Fruit fly (Drosophila melanogaster) whole organism, prepupa: ENCODE data around the gene CG3552.

Source experiments
- Blimp-1 ChIP-seq: fragments of 200-800 bp; sonication (Bioruptor generic); optimal IDR thresholded peaks from 3 replicates; lab custom pipeline; 2017; ENCODE audit warnings: missing biosample characterization, missing genetic modification characterization, mild to moderate bottlenecking, moderate library complexity, missing genetic modification reagents
- CG10631 ChIP-seq: fragments of 200-800 bp; sonication (Bioruptor generic); optimal IDR thresholded peaks from 2 replicates; lab custom pipeline; 2016; ENCODE audit warnings: missing biosample characterization, missing genetic modification characterization
- CG10669 ChIP-seq: fragments of 200-800 bp; sonication (Bioruptor generic); optimal IDR thresholded peaks from 3 replicates; lab custom pipeline; 2018; ENCODE audit warnings: missing biosample characterization, mild to moderate bottlenecking, missing genetic modification characterization, moderate library complexity
- CG11294 ChIP-seq: fragments of 200-800 bp; sonication (Bioruptor generic); IDR thresholded peaks from 2 replicates; pipeline ENCODE4 v1.3.6; 2022; ENCODE audit warnings: missing biosample characterization, missing genetic modification characterization
- CG11762 ChIP-seq: fragments of 200-800 bp; sonication (Bioruptor generic); optimal IDR thresholded peaks from 3 replicates; lab custom pipeline; 2016; ENCODE audit warnings: missing biosample characterization, missing genetic modification characterization; ENCODE audit not compliant: insufficient read depth
- CG11902 ChIP-seq: fragments of 200-800 bp; sonication (Bioruptor generic); optimal IDR thresholded peaks from 3 replicates; lab custom pipeline; 2016; ENCODE audit warnings: missing biosample characterization, missing genetic modification characterization
- CG15336 ChIP-seq: fragments of 200-800 bp; sonication (Bioruptor generic); IDR thresholded peaks from 2 replicates; pipeline ENCODE4 v1.3.6; 2022; ENCODE audit warnings: missing biosample characterization, missing genetic modification characterization
- CG1621 ChIP-seq: fragments of 200-800 bp; sonication (Bioruptor generic); optimal IDR thresholded peaks from 3 replicates; lab custom pipeline; 2018; ENCODE audit warnings: missing biosample characterization, mild to moderate bottlenecking, missing genetic modification characterization
- CG16779 ChIP-seq: fragments of 200-800 bp; sonication (Bioruptor generic); optimal IDR thresholded peaks from 3 replicates; lab custom pipeline; 2017; ENCODE audit warnings: missing biosample characterization, mild to moderate bottlenecking, missing genetic modification characterization
- CG3032 ChIP-seq: fragments of 200-800 bp; optimal IDR thresholded peaks from 2 replicates; lab custom pipeline; 2019; ENCODE audit warnings: missing biosample characterization, mild to moderate bottlenecking, missing genetic modification characterization, moderate library complexity
- CG31627 ChIP-seq: fragments of 200-800 bp; sonication (Bioruptor generic); optimal IDR thresholded peaks from 3 replicates; lab custom pipeline; 2016; ENCODE audit warnings: missing biosample characterization, missing genetic modification characterization
- CG32006 ChIP-seq: fragments of 200-800 bp; sonication (Bioruptor generic); optimal IDR thresholded peaks from 3 replicates; lab custom pipeline; 2017; ENCODE audit warnings: missing biosample characterization, mild to moderate bottlenecking, missing genetic modification characterization
- CG34406 ChIP-seq: fragments of 200-800 bp; sonication (Bioruptor generic); optimal IDR thresholded peaks from 3 replicates; lab custom pipeline; 2016; ENCODE audit warnings: missing biosample characterization, missing genetic modification characterization
- CG3919 ChIP-seq: fragments of 200-800 bp; sonication (Bioruptor generic); optimal IDR thresholded peaks from 3 replicates; lab custom pipeline; 2016; ENCODE audit warnings: missing biosample characterization, missing genetic modification characterization
- CG4318 ChIP-seq: fragments of 200-800 bp; sonication (Bioruptor generic); optimal IDR thresholded peaks from 3 replicates; lab custom pipeline; 2017; ENCODE audit warnings: missing biosample characterization, mild to moderate bottlenecking, missing genetic modification characterization
- CG6163 ChIP-seq: fragments of 200-800 bp; sonication (Bioruptor generic); IDR thresholded peaks from 3 replicates; pipeline ENCODE4 v1.3.6; 2022; ENCODE audit warnings: missing biosample characterization, missing genetic modification characterization
- CG6792 ChIP-seq: fragments of 200-800 bp; sonication (Bioruptor generic); optimal IDR thresholded peaks from 3 replicates; lab custom pipeline; 2016; ENCODE audit warnings: missing biosample characterization, missing genetic modification characterization
- CG6808 ChIP-seq: fragments of 200-800 bp; sonication (Bioruptor generic); optimal IDR thresholded peaks from 3 replicates; lab custom pipeline; 2017; ENCODE audit warnings: missing biosample characterization, missing genetic modification characterization, mild to moderate bottlenecking, moderate library complexity, missing genetic modification reagents
- CG7368 ChIP-seq: fragments of 200-800 bp; sonication (Bioruptor generic); optimal IDR thresholded peaks from 3 replicates; lab custom pipeline; 2016; ENCODE audit warnings: missing biosample characterization, missing genetic modification characterization
- CG8119 ChIP-seq: fragments of 200-800 bp; sonication (Bioruptor generic); IDR thresholded peaks from 3 replicates; pipeline ENCODE4 v1.3.6; 2022; ENCODE audit warnings: missing biosample characterization, missing genetic modification characterization
- CG8319 ChIP-seq: fragments of 200-800 bp; sonication (Bioruptor generic); optimal IDR thresholded peaks from 3 replicates; lab custom pipeline; 2016; ENCODE audit warnings: missing biosample characterization, missing genetic modification characterization
- CG8632 ChIP-seq: fragments of 200-800 bp; sonication (Bioruptor generic); optimal IDR thresholded peaks from 3 replicates; lab custom pipeline; 2016; ENCODE audit warnings: missing biosample characterization, missing genetic modification characterization
- Eip75B ChIP-seq: fragments of 200-800 bp; sonication (Bioruptor generic); optimal IDR thresholded peaks from 3 replicates; lab custom pipeline; 2016; ENCODE audit warnings: missing biosample characterization, missing genetic modification characterization
- Eip78C ChIP-seq: fragments of 200-800 bp; sonication (Bioruptor generic); peaks from one replicate; lab custom pipeline; 2016; ENCODE audit warnings: missing biosample characterization, missing genetic modification characterization
- Eip93F ChIP-seq: fragments of 200-800 bp; sonication (Bioruptor generic); optimal IDR thresholded peaks from 2 replicates; lab custom pipeline; 2016; ENCODE audit warnings: missing biosample characterization, mild to moderate bottlenecking, missing genetic modification characterization
- Ets21C ChIP-seq: fragments of 200-800 bp; sonication (Bioruptor generic); optimal IDR thresholded peaks from 3 replicates; lab custom pipeline; 2016; ENCODE audit warnings: missing biosample characterization, missing genetic modification characterization
- Ets96B ChIP-seq: fragments of 200-800 bp; optimal IDR thresholded peaks from 2 replicates; lab custom pipeline; 2019; ENCODE audit warnings: missing biosample characterization, mild to moderate bottlenecking, missing genetic modification characterization, moderate library complexity
- Hr38 ChIP-seq: sonication (Bioruptor generic); optimal IDR thresholded peaks from 2 replicates; lab custom pipeline; 2016; ENCODE audit warnings: missing biosample characterization, missing genetic modification characterization
- Hr39 ChIP-seq: fragments of 200-800 bp; sonication (Bioruptor generic); optimal IDR thresholded peaks from 2 replicates; lab custom pipeline; 2016; ENCODE audit warnings: missing biosample characterization, missing genetic modification characterization
- Lpt ChIP-seq: fragments of 200-800 bp; sonication (Bioruptor generic); optimal IDR thresholded peaks from 3 replicates; lab custom pipeline; 2016; ENCODE audit warnings: missing biosample characterization, missing genetic modification characterization
- Met ChIP-seq: fragments of 200-800 bp; sonication (Bioruptor generic); optimal IDR thresholded peaks from 3 replicates; lab custom pipeline; 2016; ENCODE audit warnings: missing biosample characterization, missing genetic modification characterization
- OdsH ChIP-seq: fragments of 200-800 bp; sonication (Bioruptor generic); optimal IDR thresholded peaks from 3 replicates; lab custom pipeline; 2016; ENCODE audit warnings: missing biosample characterization, missing genetic modification characterization
- Smox ChIP-seq: fragments of 200-800 bp; sonication (Bioruptor generic); optimal IDR thresholded peaks from 3 replicates; lab custom pipeline; 2016; ENCODE audit warnings: missing biosample characterization, missing genetic modification characterization
- Sox15 ChIP-seq: fragments of 200-800 bp; sonication (Bioruptor generic); optimal IDR thresholded peaks from 3 replicates; lab custom pipeline; 2016; ENCODE audit warnings: missing biosample characterization, missing genetic modification characterization
- achi ChIP-seq: fragments of 200-800 bp; sonication (Bioruptor generic); optimal IDR thresholded peaks from 3 replicates; lab custom pipeline; 2016; ENCODE audit warnings: missing biosample characterization, missing genetic modification characterization
- acj6 ChIP-seq: fragments of 200-800 bp; sonication (Bioruptor generic); optimal IDR thresholded peaks from 3 replicates; lab custom pipeline; 2016; ENCODE audit warnings: missing biosample characterization, missing genetic modification characterization
- cyc ChIP-seq: fragments of 200-800 bp; sonication (Bioruptor generic); optimal IDR thresholded peaks from 3 replicates; lab custom pipeline; 2016; ENCODE audit warnings: missing biosample characterization, missing genetic modification characterization
- dac ChIP-seq: fragments of 200-800 bp; sonication (Bioruptor generic); optimal IDR thresholded peaks from 2 replicates; lab custom pipeline; 2017; ENCODE audit warnings: missing biosample characterization, mild to moderate bottlenecking, missing genetic modification characterization
- dsx ChIP-seq: fragments of 200-800 bp; optimal IDR thresholded peaks from 3 replicates; lab custom pipeline; 2019; ENCODE audit warnings: missing biosample characterization, mild to moderate bottlenecking, missing genetic modification characterization, moderate library complexity; ENCODE audit not compliant: poor library complexity, severe bottlenecking
- eg ChIP-seq: fragments of 200-800 bp; sonication (Bioruptor generic); IDR thresholded peaks from 3 replicates; pipeline ENCODE4 v1.3.6; 2022; ENCODE audit warnings: missing biosample characterization, missing genetic modification characterization
- esn ChIP-seq: fragments of 200-800 bp; sonication (Bioruptor generic); optimal IDR thresholded peaks from 2 replicates; lab custom pipeline; 2016; ENCODE audit warnings: missing biosample characterization, mild to moderate bottlenecking, missing genetic modification characterization, moderate library complexity
- fd59A ChIP-seq: fragments of 200-800 bp; sonication (Bioruptor generic); optimal IDR thresholded peaks from 2 replicates; lab custom pipeline; 2017; ENCODE audit warnings: missing biosample characterization, mild to moderate bottlenecking, missing genetic modification characterization, missing genetic modification reagents
- fd85E ChIP-seq: fragments of 200-800 bp; sonication (Bioruptor generic); optimal IDR thresholded peaks from 3 replicates; lab custom pipeline; 2016; ENCODE audit warnings: missing biosample characterization, missing genetic modification characterization
- fkh ChIP-seq: fragments of 200-800 bp; sonication (Bioruptor generic); optimal IDR thresholded peaks from 3 replicates; lab custom pipeline; 2017; ENCODE audit warnings: missing biosample characterization, mild to moderate bottlenecking, missing genetic modification characterization, moderate library complexity
- lz ChIP-seq: fragments of 200-800 bp; sonication (Bioruptor generic); optimal IDR thresholded peaks from 3 replicates; lab custom pipeline; 2016; ENCODE audit warnings: missing biosample characterization, missing genetic modification characterization
- net ChIP-seq: fragments of 200-800 bp; sonication (Bioruptor generic); optimal IDR thresholded peaks from 3 replicates; lab custom pipeline; 2016; ENCODE audit warnings: missing biosample characterization, missing genetic modification characterization
- salr ChIP-seq, 2 experiments: fragments of 200-800 bp; sonication (Bioruptor generic); optimal IDR thresholded peaks; 3 replicates each; lab custom pipeline; 2016 to 2018; ENCODE audit warnings: missing biosample characterization in 2 of 2, missing genetic modification characterization in 2 of 2, mild to moderate bottlenecking in 1 of 2
- spab ChIP-seq: fragments of 200-800 bp; sonication (Bioruptor generic); optimal IDR thresholded peaks from 2 replicates; lab custom pipeline; 2017; ENCODE audit warnings: missing biosample characterization, mild to moderate bottlenecking, missing genetic modification characterization, missing genetic modification reagents
- ss ChIP-seq, 2 experiments: fragments of 200-800 bp; sonication (Bioruptor generic); optimal IDR thresholded peaks; 2 replicates in 1 of 2; 3 replicates in 1 of 2; lab custom pipeline; 2017 to 2018; ENCODE audit warnings: mild to moderate bottlenecking in 2 of 2, missing biosample characterization in 2 of 2, missing genetic modification characterization in 2 of 2, moderate library complexity in 1 of 2
- topi ChIP-seq: fragments of 200-800 bp; sonication (Bioruptor generic); optimal IDR thresholded peaks from 3 replicates; lab custom pipeline; 2016; ENCODE audit warnings: missing biosample characterization, missing genetic modification characterization
- vri ChIP-seq: fragments of 200-800 bp; sonication (Bioruptor generic); optimal IDR thresholded peaks from 3 replicates; lab custom pipeline; 2016; ENCODE audit warnings: missing biosample characterization, mild to moderate bottlenecking, missing genetic modification characterization

The CG3552 gene

DNA sequence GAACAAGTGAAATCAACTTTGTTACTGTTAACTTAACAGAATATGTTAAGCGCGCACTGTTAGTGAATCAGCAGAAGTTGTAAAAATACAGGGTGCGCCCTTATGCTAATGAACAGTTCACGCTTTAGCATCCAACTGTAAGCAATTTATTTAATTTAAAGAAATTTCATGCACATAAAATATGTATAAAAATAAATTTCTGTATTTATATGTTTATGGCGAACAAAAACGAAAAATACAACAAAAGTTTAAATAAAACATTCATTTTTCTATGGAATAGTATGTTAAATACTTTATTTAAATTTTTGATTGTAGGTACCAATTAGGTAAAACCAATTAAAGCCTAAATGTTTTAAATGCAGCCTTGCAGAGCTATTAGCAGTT lies 31.6 kb upstream of the CG3552 start (continued):
- no peak for TF ChIP-seq CG8319 (GFP tag; lab: Kevin White, UChicago)
- TF ChIP-seq CG34406, result peak; percentile 27

DNA sequence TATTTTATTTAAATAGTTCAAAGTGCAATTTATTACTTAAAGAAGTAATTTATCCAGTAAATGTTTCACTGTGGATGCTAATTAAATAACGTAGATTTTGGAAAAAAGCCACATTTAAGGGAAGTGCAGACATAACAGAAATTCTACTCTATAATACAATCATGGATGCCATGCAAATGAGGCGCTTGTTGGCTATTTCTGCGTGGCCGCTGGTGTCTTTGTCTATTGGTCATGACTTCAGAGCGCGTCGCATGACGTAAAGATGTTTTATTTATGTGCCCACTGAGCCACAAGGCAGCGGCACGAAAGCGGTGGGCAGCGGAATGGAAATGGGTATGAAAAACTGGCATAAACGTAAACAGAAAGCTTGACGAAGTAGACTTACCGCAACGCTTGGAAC lies 30.3 kb upstream of the CG3552 start:
- no peak for TF ChIP-seq cyc
- TF ChIP-seq CG7368 (GFP tag; lab: Kevin White, UChicago), result no peak
- TF ChIP-seq topi (GFP tag; lab: Kevin White, UChicago), result no peak
- TF ChIP-seq OdsH, result no peak
- peak; percentile 3 for TF ChIP-seq CG3919
- TF ChIP-seq CG8119 (GFP tag; lab: Robert Waterston, UW), result peak; percentile 35; the same call in 2 of the 3 replicates
- no peak for TF ChIP-seq Ets21C (GFP tag; lab: Kevin White, UChicago)
- no peak for TF ChIP-seq CG11762 (GFP tag; lab: Kevin White, UChicago)
- TF ChIP-seq CG8632 (GFP tag; lab: Kevin White, UChicago), result no peak
- TF ChIP-seq CG10631 (GFP tag; lab: Kevin White, UChicago), result no peak
- TF ChIP-seq CG15336 (GFP tag; lab: Robert Waterston, UW), result peak; percentile 55
- no peak for TF ChIP-seq CG10669 (GFP tag; lab: Kevin White, UChicago)
- TF ChIP-seq acj6 (GFP tag; lab: Kevin White, UChicago), result no peak
- TF ChIP-seq vri (GFP tag; lab: Kevin White, UChicago), result peak; percentile 22
- peak; percentile 31 for TF ChIP-seq net (GFP tag; lab: Kevin White, UChicago)
- TF ChIP-seq fkh (GFP tag; lab: Kevin White, UChicago), result no peak
- TF ChIP-seq achi (GFP tag; lab: Kevin White, UChicago), result no peak
- no peak for TF ChIP-seq Eip93F (GFP tag; lab: Kevin White, UChicago)
- TF ChIP-seq CG1621 (tag; lab: Kevin White, UChicago), result no peak
- TF ChIP-seq Blimp-1, result no peak
- peak; percentile 0 for TF ChIP-seq CG4318 (GFP tag; lab: Kevin White, UChicago)
- no peak for TF ChIP-seq Hr39 (GFP tag; lab: Kevin White, UChicago)
- TF ChIP-seq CG3032, result no peak
- TF ChIP-seq esn, result no peak
- TF ChIP-seq dac (GFP tag; lab: Kevin White, UChicago), result no peak
- no peak for TF ChIP-seq Ets96B (tag; lab: Kevin White, UChicago)
- TF ChIP-seq fd59A (GFP tag; lab: Kevin White, UChicago), result no peak
- TF ChIP-seq CG6792, result no peak
- TF ChIP-seq Met (GFP tag; lab: Kevin White, UChicago), result no peak
- no peak for TF ChIP-seq Smox (GFP tag; lab: Kevin White, UChicago)
- TF ChIP-seq Sox15 (GFP tag; lab: Kevin White, UChicago), result no peak
- no peak for TF ChIP-seq spab
- no peak for TF ChIP-seq CG11902 (GFP tag; lab: Kevin White, UChicago)
- TF ChIP-seq Lpt, result no peak
- TF ChIP-seq salr (GFP tag; optimal IDR thresholded peaks at IDR 0.05; lab: Kevin White, UChicago), result no peak
- TF ChIP-seq fd85E (GFP tag; lab: Kevin White, UChicago), result no peak
- TF ChIP-seq lz (GFP tag; lab: Kevin White, UChicago), result no peak
- peak; percentile 40; the same call in 1 of the 3 replicates for TF ChIP-seq CG6163 (GFP tag; lab: Robert Waterston, UW)
- TF ChIP-seq Hr38, result no peak
- TF ChIP-seq CG6808, result no peak
- no peak for TF ChIP-seq CG31627 (GFP tag; lab: Kevin White, UChicago)
- TF ChIP-seq Eip78C, result peak; percentile 36
- no peak for TF ChIP-seq Eip75B (GFP tag; lab: Kevin White, UChicago)
- no peak for TF ChIP-seq CG34406
- no peak for TF ChIP-seq dsx (GFP tag; lab: Kevin White, UChicago)
- TF ChIP-seq CG16779 (tag; lab: Kevin White, UChicago), result no peak
- peak; percentile 64 for TF ChIP-seq CG32006 (GFP tag; lab: Kevin White, UChicago)
- no peak for TF ChIP-seq CG11294 (GFP tag; lab: Robert Waterston, UW)
- no peak for TF ChIP-seq ss (GFP tag; optimal IDR thresholded peaks at IDR 0.05; lab: Kevin White, UChicago)
- TF ChIP-seq eg, result peak; percentile 63; the same call in 2 of the 3 replicates
- no peak for TF ChIP-seq CG8319 (GFP tag; lab: Kevin White, UChicago)
